Fruit fly (Drosophila melanogaster) whole organism: ENCODE results near the gene Msr-110.

Source experiments
- CG8478 ChIP-seq: fragments of >200 bp; optimal IDR thresholded peaks from 2 replicates; lab custom pipeline; 2018; ENCODE audit warnings: inconsistent platforms
- Dll ChIP-seq: fragments of >200 bp; optimal IDR thresholded peaks from 2 replicates; lab custom pipeline; 2017
- EcR ChIP-seq, 2 experiments: fragments of >200 bp; optimal IDR thresholded peaks; 2 replicates each; lab custom pipeline; 2017; ENCODE audit warnings: missing biosample characterization in 2 of 2, missing genetic modification characterization in 2 of 2, missing genetic modification reagents in 2 of 2
- pan ChIP-seq: fragments of >200 bp; optimal IDR thresholded peaks from 2 replicates; lab custom pipeline; 2017
- psq ChIP-seq: fragments of >200 bp; optimal IDR thresholded peaks from 2 replicates; lab custom pipeline; 2017

DNA sequence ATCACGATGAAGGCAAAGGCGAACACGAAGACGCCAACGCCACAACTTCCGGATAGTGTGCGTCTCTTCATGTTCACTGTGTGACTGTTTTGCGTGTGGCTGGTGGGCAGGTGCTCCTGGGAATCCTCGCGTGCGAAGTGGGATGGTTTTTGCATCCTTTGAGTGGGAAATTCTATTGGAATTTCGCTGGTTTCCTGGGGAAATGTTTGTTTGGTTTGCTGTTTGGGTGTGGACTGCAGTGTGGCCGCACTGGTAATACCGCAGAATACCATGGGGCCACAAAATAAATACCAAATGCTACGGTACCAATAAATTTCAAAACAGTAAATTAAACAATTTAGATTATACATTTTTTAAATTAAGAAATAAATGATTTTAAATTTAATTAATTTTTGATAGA is 15.8 kb downstream of the Msr-110 start, which contains the start of gene sinu:
- no peak for TF ChIP-seq CG8478 (lab: Kevin White, UChicago)
- no peak for TF ChIP-seq Dll (lab: Kevin White, UChicago)
- TF ChIP-seq pan (lab: Kevin White, UChicago) = no peak
- TF ChIP-seq EcR (GFP tag; optimal IDR thresholded peaks at IDR 0.05; lab: Kevin White, UChicago) = no peak
- TF ChIP-seq psq (lab: Kevin White, UChicago) = no peak
